Fruit fly (Drosophila melanogaster) S2 (cell line): Measurements from ENCODE around the gene CG13380.

Experiments used
- CG8478 ChIP-seq: fragments of >200 bp; optimal IDR thresholded peaks from 2 replicates; lab custom pipeline; 2018
- CTCF ChIP-seq, 2 experiments: fragments of >200 bp; optimal IDR thresholded peaks; 2 replicates each; lab custom pipeline; 2018

The CG13380 gene

DNA sequence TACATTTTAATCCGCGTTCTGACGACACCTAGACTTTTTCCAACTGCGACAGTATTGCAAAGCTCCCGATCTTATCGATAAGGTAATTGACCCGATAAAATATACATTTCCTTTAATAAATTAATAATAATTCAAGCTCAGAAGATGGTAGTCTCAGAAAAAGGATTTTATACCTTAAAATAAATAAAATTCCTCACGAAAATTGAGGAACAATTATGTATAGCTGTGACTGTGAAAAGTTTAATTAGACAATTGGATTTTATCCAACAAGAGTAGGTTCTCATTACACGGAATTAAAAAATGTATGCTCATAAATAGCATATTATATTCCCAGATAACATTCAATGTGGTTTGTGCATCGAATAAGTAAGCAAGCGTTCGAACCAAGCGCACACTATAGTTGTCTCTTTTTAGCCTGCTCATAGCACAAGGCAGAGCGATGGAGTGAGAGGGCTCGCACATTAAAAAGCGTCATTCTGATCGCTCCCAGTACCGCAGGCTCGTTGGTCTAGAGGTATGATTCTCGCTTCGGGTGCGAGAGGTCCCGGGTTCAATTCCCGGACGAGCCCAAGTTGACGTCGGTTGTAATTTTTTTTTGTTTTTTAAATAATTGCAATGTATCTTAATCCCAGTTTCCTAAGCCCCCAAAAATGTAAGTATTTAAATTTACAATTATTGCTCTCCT, at the start of gene CG13380, which contains the start of gene CG4174:
Gene CG13380 (minus strand): TSS at position 51 of the 685 bp plus-strand sequence.
Gene CG4174 (minus strand): TSS at position 51 of the 685 bp plus-strand sequence.
- TF ChIP-seq CG8478 (lab: Kevin White, UChicago) (no peak), CTCF (optimal IDR thresholded peaks at IDR 0.05; lab: Kevin White, UChicago) (peak; percentile 67 to 69)

- peak; percentile 85 to 92 for TF ChIP-seq CTCF (optimal IDR thresholded peaks at IDR 0.05; lab: Kevin White, UChicago)
- no peak for TF ChIP-seq CG8478 (lab: Kevin White, UChicago)
Observed at dm6 chr3L:18667115-18667514, 49.4 kb upstream of the CG13380 start, which contains the start of gene CG42495. CG42495 (plus strand) TSS chr3L:18667361.

- no peak for TF ChIP-seq CG8478 (lab: Kevin White, UChicago)
- TF ChIP-seq CTCF (optimal IDR thresholded peaks at IDR 0.05; lab: Kevin White, UChicago) = no peak
Observed at dm6 chr3L:18665594-18665993, 47.9 kb upstream of the CG13380 start.

DNA sequence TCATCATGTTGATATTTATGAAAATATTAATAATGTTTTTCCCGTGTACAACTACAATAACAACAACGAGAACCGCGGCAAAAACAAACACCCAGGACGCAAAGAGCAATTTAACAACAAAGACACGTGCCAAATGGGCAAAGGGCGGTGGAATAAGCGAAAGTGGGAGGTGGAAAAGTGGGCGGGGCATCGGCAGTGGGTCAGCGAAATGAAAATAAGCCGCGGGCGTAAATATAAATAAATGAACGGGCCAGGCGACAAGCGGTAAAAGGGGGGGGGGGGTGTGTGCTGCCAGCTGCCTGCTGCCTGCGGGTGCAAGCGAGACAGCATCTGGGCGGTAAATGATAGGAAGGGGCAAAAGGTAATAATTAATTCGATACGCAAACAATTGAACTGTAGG, 36.0 kb upstream of the CG13380 start:
- TF ChIP-seq CG8478 (lab: Kevin White, UChicago) (no peak), CTCF (optimal IDR thresholded peaks at IDR 0.05; lab: Kevin White, UChicago) (no peak)

DNA sequence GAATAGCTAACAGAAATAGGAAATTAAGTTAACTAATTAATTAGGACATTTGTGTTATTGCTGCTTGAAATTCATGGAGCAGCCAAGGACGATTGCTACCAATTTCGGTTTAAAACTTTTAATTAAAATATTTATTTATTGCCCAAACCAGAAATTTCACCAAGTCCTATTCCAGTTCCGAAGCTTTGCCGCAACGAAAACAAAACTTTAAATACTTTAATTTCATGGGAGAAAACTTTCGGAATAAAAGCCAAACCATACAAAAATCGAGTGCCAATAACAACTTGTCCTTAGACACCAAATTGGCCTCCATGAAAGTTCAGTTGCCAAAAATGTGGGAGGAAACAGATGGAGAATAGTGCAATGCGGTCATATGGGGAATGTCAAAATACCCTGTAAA, 25.5 kb upstream of the CG13380 start:
- TF ChIP-seq CTCF (optimal IDR thresholded peaks at IDR 0.05; lab: Kevin White, UChicago) = no peak
- TF ChIP-seq CG8478 (lab: Kevin White, UChicago) = no peak

dm6 chr3L:18640584-18641527, 23.1 kb upstream of the CG13380 start:
- TF ChIP-seq CG8478 (lab: Kevin White, UChicago) = no peak
- TF ChIP-seq CTCF (optimal IDR thresholded peaks at IDR 0.05; lab: Kevin White, UChicago) = no peak

DNA sequence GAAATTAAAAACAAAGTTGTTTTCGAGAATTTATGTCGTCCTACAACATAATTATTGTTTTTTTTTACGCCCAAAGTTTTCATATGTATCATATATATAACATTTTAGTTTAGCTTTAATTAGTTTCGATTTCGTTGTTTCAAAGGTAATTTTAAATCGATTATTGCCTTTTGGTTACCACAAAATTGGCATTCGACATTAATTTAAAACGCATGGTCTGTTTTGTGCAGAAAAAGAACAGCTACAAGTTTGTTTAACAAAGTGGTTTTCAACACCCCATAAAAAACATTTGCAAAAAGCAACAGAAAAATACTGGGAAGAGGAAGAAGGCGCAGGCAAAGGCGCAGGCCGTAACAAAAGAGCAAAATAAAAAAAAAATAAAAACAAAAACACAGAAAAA, 20.7 kb upstream of the CG13380 start:
- no peak for TF ChIP-seq CTCF (optimal IDR thresholded peaks at IDR 0.05; lab: Kevin White, UChicago)
- no peak for TF ChIP-seq CG8478 (lab: Kevin White, UChicago)

- TF ChIP-seq CG8478 (lab: Kevin White, UChicago) (no peak), CTCF (optimal IDR thresholded peaks at IDR 0.05; lab: Kevin White, UChicago) (no peak)
Observed at dm6 chr3L:18638043-18638442, 20.3 kb upstream of the CG13380 start.

dm6 chr3L:18637348-18637747, 19.6 kb upstream of the CG13380 start:
- no peak for TF ChIP-seq CTCF (optimal IDR thresholded peaks at IDR 0.05; lab: Kevin White, UChicago)
- no peak for TF ChIP-seq CG8478 (lab: Kevin White, UChicago)

DNA sequence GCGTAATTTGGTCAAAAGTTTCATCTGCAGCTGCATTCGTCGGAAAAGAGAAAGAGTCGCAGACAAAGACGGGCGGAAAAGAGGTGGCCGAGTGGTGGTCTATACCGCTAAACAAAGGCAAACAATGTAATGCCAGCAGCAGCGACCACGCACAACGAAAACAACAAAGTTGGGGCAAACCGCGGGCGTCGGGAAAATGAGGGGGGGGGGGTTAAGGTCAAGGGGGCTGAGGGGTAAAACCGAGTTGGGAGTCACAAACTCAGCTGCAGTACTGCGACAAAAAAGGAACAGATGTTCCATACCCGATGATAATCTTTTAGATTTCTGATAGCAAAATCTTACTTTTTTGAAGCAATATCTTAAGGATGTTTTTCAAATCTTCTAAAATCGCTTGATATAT, 19.0 kb upstream of the CG13380 start:
- TF ChIP-seq CG8478 (lab: Kevin White, UChicago) = no peak
- no peak for TF ChIP-seq CTCF (optimal IDR thresholded peaks at IDR 0.05; lab: Kevin White, UChicago)

DNA sequence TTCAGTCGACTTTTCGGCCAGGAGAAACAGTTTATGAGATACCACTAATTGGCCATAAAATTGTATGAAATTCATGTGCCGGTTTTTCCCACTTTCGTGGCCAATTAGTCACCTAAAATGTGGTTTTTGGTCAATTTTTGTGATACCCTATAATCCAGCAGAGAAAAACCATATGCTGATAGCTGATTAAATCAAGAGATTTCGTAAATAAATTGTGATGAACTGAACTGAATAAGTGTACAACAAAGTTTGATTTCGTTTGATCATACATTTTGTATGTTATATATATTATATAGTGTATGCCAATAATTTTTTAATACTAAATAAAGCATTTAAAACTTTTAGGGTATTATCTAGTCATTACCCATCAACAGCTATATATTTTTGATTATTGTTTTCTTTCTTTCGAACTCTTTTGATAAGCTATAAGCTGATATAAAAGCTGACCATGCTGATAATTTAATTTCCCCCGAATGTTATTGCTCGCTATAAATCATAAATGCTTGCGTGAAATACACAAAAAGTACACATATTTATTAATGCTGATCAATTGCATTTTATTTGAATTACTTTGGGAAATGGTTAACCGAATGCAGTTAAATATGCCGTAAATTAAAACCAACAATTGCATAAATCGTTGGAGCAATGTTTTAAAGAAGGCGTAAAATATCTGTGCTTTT, 17.2 kb upstream of the CG13380 start:
- TF ChIP-seq CG8478 (lab: Kevin White, UChicago) = no peak
- TF ChIP-seq CTCF (optimal IDR thresholded peaks at IDR 0.05; lab: Kevin White, UChicago) = no peak

dm6 chr3L:18633084-18633483, 15.3 kb upstream of the CG13380 start:
- TF ChIP-seq CTCF (optimal IDR thresholded peaks at IDR 0.05; lab: Kevin White, UChicago) = no peak

DNA sequence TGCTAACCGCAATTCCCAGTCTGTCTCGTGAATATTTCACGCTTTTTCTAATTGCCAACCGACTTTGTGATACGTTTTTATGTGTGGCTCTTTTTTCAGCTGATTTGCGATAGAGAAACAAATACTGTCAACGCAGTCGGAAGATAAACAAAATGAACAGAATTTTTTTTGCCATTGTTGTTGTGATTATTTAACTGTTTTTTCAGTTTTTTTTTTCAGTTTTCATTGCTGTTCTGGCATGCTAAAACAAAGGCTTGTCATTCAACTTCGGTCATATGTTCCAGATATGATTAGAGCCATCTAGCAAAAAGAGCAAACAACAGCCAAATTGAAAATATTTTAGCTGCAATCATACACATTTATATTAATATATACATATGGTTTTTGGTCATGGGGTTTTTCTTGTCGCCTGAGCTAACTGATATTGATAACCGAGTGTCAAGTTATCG, 14.5 kb upstream of the CG13380 start:
- no peak for TF ChIP-seq CG8478 (lab: Kevin White, UChicago)

DNA sequence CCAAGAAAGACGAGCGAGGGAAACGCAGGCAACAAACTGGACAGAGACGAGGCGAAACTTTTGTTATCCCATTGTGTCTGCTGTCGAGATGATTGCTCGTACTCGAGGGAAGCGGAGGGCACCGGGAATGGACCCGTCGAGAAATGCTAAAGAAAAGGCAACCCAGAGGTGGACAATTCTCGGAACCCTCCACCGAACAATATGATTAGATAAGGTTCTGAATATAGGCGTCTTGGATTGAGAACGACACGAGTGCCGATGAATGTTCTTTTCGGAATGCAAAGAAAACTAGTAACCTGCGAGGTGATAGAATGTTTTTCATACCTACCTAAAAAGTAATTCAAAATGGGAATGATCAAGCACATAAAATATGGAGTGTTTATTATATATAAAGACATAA, 12.1 kb upstream of the CG13380 start:
- no peak for TF ChIP-seq CTCF (optimal IDR thresholded peaks at IDR 0.05; lab: Kevin White, UChicago)
- no peak for TF ChIP-seq CG8478 (lab: Kevin White, UChicago)
